Fruit fly (Drosophila melanogaster): Measurements from ENCODE around the gene Ir68b.

DNA sequence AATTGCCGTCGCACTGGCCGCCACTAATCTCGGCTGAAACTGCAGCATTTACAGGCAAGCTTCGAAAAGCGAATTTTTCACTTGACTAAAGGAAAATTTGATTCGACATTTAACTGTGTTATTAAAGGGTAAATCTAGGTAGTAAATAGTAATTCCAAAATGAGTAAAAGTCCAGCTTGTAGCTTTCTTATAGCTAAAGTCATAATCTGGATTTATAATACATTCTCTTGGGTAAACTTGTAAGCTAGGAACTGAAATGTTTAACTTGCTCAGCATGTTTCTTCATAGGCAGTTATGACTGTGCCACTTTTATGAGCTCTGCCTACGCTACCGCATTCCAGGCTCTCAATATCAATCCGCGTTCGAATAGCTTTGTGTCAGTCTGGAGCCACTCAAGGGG lies 50.9 kb downstream of the Ir68b start:
- TF ChIP-seq CG8478 (optimal IDR thresholded peaks at IDR 0.05) = no peak
- TF ChIP-seq CTCF (optimal IDR thresholded peaks at IDR 0.05) = no peak

Data from S2 (cell line).